Fruit fly (Drosophila melanogaster): ENCODE results near the gene CG33128.

The CG33128 gene

DNA sequence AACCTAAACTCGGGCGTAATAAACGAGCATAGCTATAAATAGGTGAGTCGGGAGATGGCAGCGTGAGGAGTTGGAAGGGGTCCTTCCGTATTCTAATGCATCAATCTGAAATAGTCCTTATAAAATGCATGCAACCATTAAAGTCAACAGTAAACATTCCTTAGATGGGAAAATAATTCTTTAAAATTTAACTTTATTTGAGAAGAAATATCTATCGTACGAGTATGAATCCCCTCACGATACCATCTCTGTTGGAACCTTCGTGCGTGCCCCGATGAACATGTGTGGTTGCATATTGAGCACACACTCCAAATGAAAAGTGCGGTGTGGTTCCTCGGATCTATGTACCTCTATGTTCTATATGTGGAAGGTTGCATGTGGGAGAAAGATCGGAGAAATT lies 31.7 kb upstream of the CG33128 start (continued):
- TF ChIP-seq caup (GFP tag; optimal IDR thresholded peaks at IDR 0.05; ENCODE audit: severe bottlenecking) = no peak
- TF ChIP-seq gro (GFP tag; optimal IDR thresholded peaks at IDR 0.05) = no peak
- peak; percentile 77 for TF ChIP-seq Sry-β (GFP tag; optimal IDR thresholded peaks at IDR 0.05)
- TF ChIP-seq CG10147 (GFP tag; optimal IDR thresholded peaks at IDR 0.05) = no peak
- TF ChIP-seq Abd-B (GFP tag; optimal IDR thresholded peaks at IDR 0.05) = no peak
- TF ChIP-seq croc (GFP tag; conservative IDR thresholded peaks at IDR 0.05) = peak; percentile 69
- TF ChIP-seq CG43689 (GFP tag; IDR thresholded peaks at IDR 0.05) = no peak
- TF ChIP-seq CG9609 (GFP tag; optimal IDR thresholded peaks at IDR 0.05) = peak; percentile 38
- TF ChIP-seq Opbp (GFP tag; IDR thresholded peaks at IDR 0.05; ENCODE audit: partially characterized antibody) = peak; percentile 78; the same call in 2 of the 3 replicates
- TF ChIP-seq nmo (GFP tag; optimal IDR thresholded peaks at IDR 0.05) = peak; percentile 37
- TF ChIP-seq CG4854 (GFP tag; optimal IDR thresholded peaks at IDR 0.05) = no peak
- TF ChIP-seq Fer2 (tag; optimal IDR thresholded peaks at IDR 0.05) = no peak
- peak; percentile 82 for TF ChIP-seq CG2202 (tag; optimal IDR thresholded peaks at IDR 0.05)
- peak; percentile 81 for TF ChIP-seq CG8924 (tag; optimal IDR thresholded peaks at IDR 0.05)
- peak; percentile 38 for TF ChIP-seq CG2875 (GFP tag; optimal IDR thresholded peaks at IDR 0.05)
- TF ChIP-seq salm (tag; optimal IDR thresholded peaks at IDR 0.05) = no peak
- no peak for TF ChIP-seq pb (GFP tag; optimal IDR thresholded peaks at IDR 0.05)
- TF ChIP-seq tx (GFP tag; optimal IDR thresholded peaks at IDR 0.05) = no peak
- no peak for TF ChIP-seq Tbp (GFP tag; optimal IDR thresholded peaks at IDR 0.05)
- TF ChIP-seq Stat92E (GFP tag; optimal IDR thresholded peaks at IDR 0.05) = no peak
- TF ChIP-seq gsb (GFP tag; IDR thresholded peaks at IDR 0.05) = no peak
- TF ChIP-seq CG2199 (GFP tag; IDR thresholded peaks at IDR 0.05) = no peak
- TF ChIP-seq inv (GFP tag; IDR thresholded peaks at IDR 0.05; ENCODE audit: partially characterized antibody) = peak; percentile 61; the same call in 1 of the 2 replicates
- TF ChIP-seq ato (GFP tag; IDR thresholded peaks at IDR 0.05; ENCODE audit: partially characterized antibody) = no peak
- TF ChIP-seq CG14667 (GFP tag; IDR thresholded peaks at IDR 0.05) = peak; percentile 50; the same call in 1 of the 2 replicates
- TF ChIP-seq CG7786 (GFP tag; optimal IDR thresholded peaks at IDR 0.05) = peak; percentile 19
- TF ChIP-seq CG15269 (tag; optimal IDR thresholded peaks at IDR 0.05) = peak; percentile 3
- peak; percentile 89 for TF ChIP-seq Scr (GFP tag; IDR thresholded peaks at IDR 0.05; ENCODE audit: partially characterized antibody)
- no peak for TF ChIP-seq exex (tag; optimal IDR thresholded peaks at IDR 0.05)
- TF ChIP-seq unc-4 (GFP tag; IDR thresholded peaks at IDR 0.05; ENCODE audit: partially characterized antibody) = 0 out of 2 replicates have a peak, but pooled peaks have one; percentile 46
- TF ChIP-seq dmrt11E (tag; optimal IDR thresholded peaks at IDR 0.05) = peak; percentile 87
- TF ChIP-seq Antp (GFP tag; optimal IDR thresholded peaks at IDR 0.05) = no peak
- no peak for TF ChIP-seq CG7271 (tag; optimal IDR thresholded peaks at IDR 0.05)
- TF ChIP-seq CkIIα-i1 (GFP tag; IDR thresholded peaks at IDR 0.05) = no peak
- peak; percentile 70 for TF ChIP-seq CG15696 (tag; optimal IDR thresholded peaks at IDR 0.05)
- TF ChIP-seq Drgx (GFP tag; IDR thresholded peaks at IDR 0.05) = no peak
- peak; percentile 54; the same call in 1 of the 3 replicates for TF ChIP-seq so (GFP tag; IDR thresholded peaks at IDR 0.05)
- TF ChIP-seq B-H1 (GFP tag; IDR thresholded peaks at IDR 0.05) = no peak
- no peak for TF ChIP-seq CG10654 (GFP tag; optimal IDR thresholded peaks at IDR 0.05)
- no peak for TF ChIP-seq Bgb (GFP tag; IDR thresholded peaks at IDR 0.05; ENCODE audit: partially characterized antibody)
- no peak for TF ChIP-seq dimm (GFP tag; IDR thresholded peaks at IDR 0.05)
- TF ChIP-seq ftz-f1 (GFP tag; optimal IDR thresholded peaks at IDR 0.05) = no peak
- no peak for TF ChIP-seq wdn (GFP tag; IDR thresholded peaks at IDR 0.05)
- TF ChIP-seq CG8388 (GFP tag; optimal IDR thresholded peaks at IDR 0.05) = peak; percentile 21
- TF ChIP-seq Hr3 (GFP tag; optimal IDR thresholded peaks at IDR 0.05) = peak; percentile 45
- TF ChIP-seq phol (tag; optimal IDR thresholded peaks at IDR 0.05) = peak; percentile 48
- no peak for TF ChIP-seq tup (GFP tag; optimal IDR thresholded peaks at IDR 0.05)
- TF ChIP-seq jigr1 (GFP tag; IDR thresholded peaks at IDR 0.05) = no peak
- TF ChIP-seq lilli (GFP tag; optimal IDR thresholded peaks at IDR 0.05) = peak; percentile 27
- TF ChIP-seq CG30403 (GFP tag; optimal IDR thresholded peaks at IDR 0.05) = peak; percentile 42
